Fruit fly (Drosophila melanogaster) whole organism, embryonic: ENCODE measurements around the gene Vm34Ca.

Experiments
- B-H1 ChIP-seq: fragments of 200-800 bp; sonication (Bioruptor generic); IDR thresholded peaks from 3 replicates; pipeline ENCODE4 v1.3.6; 2022; ENCODE audit warnings: missing biosample characterization, missing genetic modification characterization
- BtbVII ChIP-seq: fragments of 200-800 bp; sonication (Bioruptor generic); optimal IDR thresholded peaks from 3 replicates; lab custom pipeline; 2017; ENCODE audit warnings: missing biosample characterization, mild to moderate bottlenecking, missing genetic modification characterization
- CG10462 ChIP-seq: fragments of 200-800 bp; sonication (Bioruptor generic); optimal IDR thresholded peaks from 2 replicates; lab custom pipeline; 2016; ENCODE audit warnings: missing biosample characterization, missing genetic modification characterization
- CG10959 ChIP-seq: fragments of 200-800 bp; sonication (Bioruptor generic); IDR thresholded peaks from 2 replicates; pipeline ENCODE4 v1.3.6; 2022; ENCODE audit warnings: missing biosample characterization, missing genetic modification characterization
- CG11085 ChIP-seq: fragments of 200-800 bp; sonication (Bioruptor generic); IDR thresholded peaks from 2 replicates; pipeline ENCODE4 v1.3.6; 2022; ENCODE audit warnings: missing biosample characterization, missing genetic modification characterization
- CG14014 ChIP-seq: fragments of 200-800 bp; sonication (Bioruptor generic); IDR thresholded peaks from 2 replicates; pipeline ENCODE4 v1.3.6; 2022; ENCODE audit warnings: missing biosample characterization, missing genetic modification characterization
- CG17186 ChIP-seq: fragments of 200-800 bp; sonication (Bioruptor generic); optimal IDR thresholded peaks from 3 replicates; lab custom pipeline; 2017; ENCODE audit warnings: missing biosample characterization, missing genetic modification reagents, missing genetic modification characterization
- CG17328 ChIP-seq: fragments of 200-800 bp; sonication (Bioruptor generic); IDR thresholded peaks from 2 replicates; pipeline ENCODE4 v1.3.6; 2022; ENCODE audit warnings: missing biosample characterization, missing genetic modification characterization
- CG17568 ChIP-seq: fragments of 200-800 bp; sonication (Bioruptor generic); optimal IDR thresholded peaks from 2 replicates; lab custom pipeline; 2018; ENCODE audit warnings: missing biosample characterization, mild to moderate bottlenecking, missing genetic modification characterization, moderate library complexity
- CG17802 ChIP-seq: fragments of 200-800 bp; sonication (Bioruptor generic); optimal IDR thresholded peaks from 2 replicates; lab custom pipeline; 2018; ENCODE audit warnings: missing biosample characterization, mild to moderate bottlenecking, missing genetic modification characterization, moderate library complexity
- CG18011 ChIP-seq: fragments of 200-800 bp; sonication (Bioruptor generic); optimal IDR thresholded peaks from 2 replicates; lab custom pipeline; 2017; ENCODE audit warnings: missing biosample characterization, missing genetic modification characterization, mild to moderate bottlenecking, moderate library complexity, missing genotype
- CG2199 ChIP-seq: fragments of 200-800 bp; sonication (Bioruptor generic); IDR thresholded peaks from 3 replicates; pipeline ENCODE4 v1.3.6; 2022; ENCODE audit warnings: missing biosample characterization, missing genetic modification characterization
- CG3065 ChIP-seq: fragments of 200-800 bp; sonication (Bioruptor generic); optimal IDR thresholded peaks from 2 replicates; lab custom pipeline; 2016; ENCODE audit warnings: missing biosample characterization, missing genetic modification characterization
- CG6813 ChIP-seq: fragments of 200-800 bp; sonication (Bioruptor generic); optimal IDR thresholded peaks from 2 replicates; lab custom pipeline; 2017; ENCODE audit warnings: missing biosample characterization, missing genetic modification characterization, mild to moderate bottlenecking, moderate library complexity, missing genetic modification reagents
- CG6854 ChIP-seq: fragments of 200-800 bp; sonication (Bioruptor generic); optimal IDR thresholded peaks from 3 replicates; lab custom pipeline; 2017; ENCODE audit warnings: missing biosample characterization, mild to moderate bottlenecking, missing genetic modification characterization
- CG7271 ChIP-seq: fragments of 200-800 bp; sonication (Bioruptor generic); optimal IDR thresholded peaks from 2 replicates; lab custom pipeline; 2018; ENCODE audit warnings: missing biosample characterization, mild to moderate bottlenecking, missing genetic modification characterization, moderate library complexity
- CG7963 ChIP-seq: fragments of 200-800 bp; sonication (Bioruptor generic); IDR thresholded peaks from 3 replicates; pipeline ENCODE4 v1.3.6; 2022; ENCODE audit warnings: missing biosample characterization, missing genetic modification characterization; ENCODE audit not compliant: partially characterized antibody
- CG8281 ChIP-seq: fragments of 200-800 bp; sonication (Bioruptor generic); optimal IDR thresholded peaks from 2 replicates; lab custom pipeline; 2018; ENCODE audit warnings: missing biosample characterization, mild to moderate bottlenecking, missing genetic modification characterization, moderate library complexity
- CG8290 ChIP-seq, 3 experiments: fragments of 200-800 bp; sonication (Bioruptor generic); optimal IDR thresholded peaks; 2 replicates each; lab custom pipeline; 2016 to 2019; ENCODE audit warnings: missing biosample characterization in 3 of 3, missing genetic modification characterization in 3 of 3, mild to moderate bottlenecking in 2 of 3, moderate library complexity in 1 of 3
- Camta ChIP-seq: fragments of 200-800 bp; sonication (Bioruptor generic); optimal IDR thresholded peaks from 2 replicates; lab custom pipeline; 2016; ENCODE audit warnings: missing biosample characterization, missing genetic modification characterization
- Chrac-16 ChIP-seq: fragments of 200-800 bp; sonication (Bioruptor generic); optimal IDR thresholded peaks from 3 replicates; lab custom pipeline; 2016; ENCODE audit warnings: missing biosample characterization, missing genetic modification characterization
- Deaf1 ChIP-seq: fragments of 200-800 bp; optimal IDR thresholded peaks from 3 replicates; lab custom pipeline; 2019; ENCODE audit warnings: missing biosample characterization, mild to moderate bottlenecking, missing genetic modification characterization, moderate library complexity
- Dip3 ChIP-seq: fragments of 200-800 bp; sonication (Bioruptor generic); optimal IDR thresholded peaks from 3 replicates; lab custom pipeline; 2016; ENCODE audit warnings: missing biosample characterization, missing genetic modification characterization
- Ets97D ChIP-seq: fragments of 200-800 bp; sonication (Bioruptor generic); optimal IDR thresholded peaks from 3 replicates; lab custom pipeline; 2016; ENCODE audit warnings: missing biosample characterization, missing genetic modification characterization
- HLH3B ChIP-seq: fragments of 200-800 bp; sonication (Bioruptor generic); IDR thresholded peaks from 2 replicates; pipeline ENCODE4 v1.3.6; 2022; ENCODE audit warnings: missing biosample characterization, missing genetic modification characterization
- HLH54F ChIP-seq: fragments of 200-800 bp; sonication (Bioruptor generic); optimal IDR thresholded peaks from 3 replicates; lab custom pipeline; 2016; ENCODE audit warnings: missing biosample characterization, missing genetic modification characterization
- HmgD ChIP-seq: fragments of 200-800 bp; sonication (Bioruptor generic); optimal IDR thresholded peaks from 3 replicates; lab custom pipeline; 2016; ENCODE audit warnings: missing biosample characterization, missing genetic modification characterization
- NK7.1 ChIP-seq: fragments of 200-800 bp; sonication (Bioruptor generic); optimal IDR thresholded peaks from 3 replicates; lab custom pipeline; 2016; ENCODE audit warnings: missing biosample characterization, missing genetic modification characterization
- Opbp ChIP-seq: fragments of 200-800 bp; sonication (Bioruptor generic); IDR thresholded peaks from 3 replicates; pipeline ENCODE4 v1.3.6; 2022; ENCODE audit warnings: missing biosample characterization, missing genetic modification characterization; ENCODE audit not compliant: partially characterized antibody
- Poxn ChIP-seq: fragments of 200-800 bp; sonication (Bioruptor generic); IDR thresholded peaks from 2 replicates; pipeline ENCODE4 v1.3.6; 2022; ENCODE audit warnings: missing biosample characterization, missing genetic modification characterization
- ab ChIP-seq: fragments of 200-800 bp; sonication (Bioruptor generic); optimal IDR thresholded peaks from 2 replicates; lab custom pipeline; 2016; ENCODE audit warnings: missing biosample characterization, missing genetic modification characterization
- ac ChIP-seq: fragments of 200-800 bp; sonication (Bioruptor generic); optimal IDR thresholded peaks from 3 replicates; lab custom pipeline; 2017; ENCODE audit warnings: missing biosample characterization, mild to moderate bottlenecking, missing genetic modification characterization
- amos ChIP-seq: fragments of 200-800 bp; sonication (Bioruptor generic); IDR thresholded peaks from 2 replicates; pipeline ENCODE4 v1.3.6; 2022; ENCODE audit warnings: missing biosample characterization, missing genetic modification characterization; ENCODE audit not compliant: partially characterized antibody
- ato ChIP-seq: fragments of 200-800 bp; sonication (Bioruptor generic); IDR thresholded peaks from 2 replicates; pipeline ENCODE4 v1.3.6; 2022; ENCODE audit warnings: missing biosample characterization, missing genetic modification characterization; ENCODE audit not compliant: partially characterized antibody
- cad ChIP-seq: fragments of >200 bp; optimal IDR thresholded peaks from 2 replicates; lab custom pipeline; 2017; ENCODE audit warnings: missing biosample characterization, missing genetic modification characterization
- chif ChIP-seq, 2 experiments: fragments of 200-800 bp; sonication (Bioruptor generic); optimal IDR thresholded peaks; 3 replicates each; lab custom pipeline; 2016; ENCODE audit warnings: missing biosample characterization in 2 of 2, missing genetic modification characterization in 2 of 2
- fd3F ChIP-seq: fragments of 200-800 bp; sonication (Bioruptor generic); optimal IDR thresholded peaks from 2 replicates; lab custom pipeline; 2018; ENCODE audit warnings: missing biosample characterization, mild to moderate bottlenecking, missing genetic modification characterization, moderate library complexity
- grau ChIP-seq: fragments of 200-800 bp; optimal IDR thresholded peaks from 3 replicates; lab custom pipeline; 2019; ENCODE audit warnings: missing biosample characterization, mild to moderate bottlenecking, missing genetic modification characterization, moderate library complexity
- h ChIP-seq: fragments of >200 bp; optimal IDR thresholded peaks from 2 replicates; lab custom pipeline; 2017
- mirr ChIP-seq: fragments of 200-800 bp; sonication (Bioruptor generic); optimal IDR thresholded peaks from 3 replicates; lab custom pipeline; 2018; ENCODE audit warnings: missing biosample characterization, mild to moderate bottlenecking, missing genetic modification characterization
- pum ChIP-seq: fragments of 200-800 bp; sonication (Bioruptor generic); optimal IDR thresholded peaks from 2 replicates; lab custom pipeline; 2016; ENCODE audit warnings: missing biosample characterization, missing genetic modification characterization
- ro ChIP-seq: fragments of 200-800 bp; sonication (Bioruptor generic); IDR thresholded peaks from 2 replicates; pipeline ENCODE4 v1.3.6; 2022; ENCODE audit warnings: missing biosample characterization, missing genetic modification characterization
- sim ChIP-seq: fragments of 200-800 bp; sonication (Bioruptor generic); IDR thresholded peaks from 2 replicates; pipeline ENCODE4 v1.3.6; 2022; ENCODE audit warnings: missing biosample characterization, missing genetic modification characterization
- sr ChIP-seq: fragments of 200-800 bp; sonication (Bioruptor generic); IDR thresholded peaks from 3 replicates; pipeline ENCODE4 v1.3.6; 2022; ENCODE audit warnings: missing biosample characterization, missing genetic modification characterization
- stc ChIP-seq: fragments of 200-800 bp; sonication (Bioruptor generic); IDR thresholded peaks from 2 replicates; pipeline ENCODE4 v1.3.6; 2022; ENCODE audit warnings: missing biosample characterization, missing genetic modification characterization
- trem ChIP-seq: fragments of 200-800 bp; optimal IDR thresholded peaks from 3 replicates; lab custom pipeline; 2019; ENCODE audit warnings: missing biosample characterization, mild to moderate bottlenecking, missing genetic modification characterization, moderate library complexity
- trh ChIP-seq: fragments of 200-800 bp; sonication (Bioruptor generic); optimal IDR thresholded peaks from 2 replicates; lab custom pipeline; 2016; ENCODE audit warnings: missing biosample characterization, missing genetic modification characterization
- twi ChIP-seq: fragments of 200-800 bp; optimal IDR thresholded peaks from 2 replicates; lab custom pipeline; 2019; ENCODE audit warnings: missing biosample characterization, mild to moderate bottlenecking, missing genetic modification characterization, moderate library complexity
- vfl ChIP-seq: fragments of 200-800 bp; sonication (Bioruptor generic); optimal IDR thresholded peaks from 2 replicates; lab custom pipeline; 2016; ENCODE audit warnings: missing biosample characterization, missing genetic modification characterization

The Vm34Ca gene

DNA sequence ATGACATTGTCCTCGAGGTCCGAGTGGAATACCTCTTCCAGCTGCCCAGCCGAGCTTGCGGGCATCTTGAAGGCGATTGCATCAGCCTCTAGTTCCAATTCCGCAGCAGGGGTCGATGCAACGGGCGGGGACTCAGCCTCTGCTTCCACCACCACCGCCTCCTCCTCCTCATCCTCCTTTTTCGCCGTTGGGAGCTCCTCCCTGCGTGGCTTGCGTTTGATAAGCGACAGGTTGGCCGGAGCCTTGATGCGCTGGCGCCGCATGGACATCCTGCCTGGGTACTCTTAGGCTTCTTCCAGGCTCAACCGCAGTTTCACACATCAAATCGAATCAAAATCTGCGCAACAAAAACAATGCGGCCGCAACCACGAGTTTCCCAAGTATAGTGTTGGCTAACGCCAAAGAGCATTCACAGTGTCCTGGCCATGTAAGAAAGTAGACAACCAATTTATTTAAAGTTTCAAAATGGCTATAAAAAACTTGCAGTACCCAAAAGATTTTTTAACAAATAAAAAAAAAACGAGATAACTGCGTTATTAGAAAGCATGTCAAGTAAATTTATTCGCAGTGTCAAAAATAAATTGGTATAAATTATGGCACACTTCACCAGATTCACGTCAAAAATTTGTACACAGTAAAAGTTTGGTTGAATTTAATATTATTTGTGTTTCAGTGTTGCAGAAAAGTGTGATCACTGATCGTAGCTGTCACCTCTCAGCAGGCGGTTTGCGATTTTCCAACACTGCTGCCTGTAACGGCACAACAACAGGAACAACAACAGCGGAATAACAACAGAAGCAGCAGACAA is 37.8 kb downstream of the Vm34Ca start, which contains the start of the genes Bdp1 and CG6565 (continued):
- TF ChIP-seq CG7271 (tag; lab: Kevin White, UChicago) (peak; percentile 75), vfl (GFP tag; lab: Kevin White, UChicago) (peak; percentile 97), Camta (GFP tag; lab: Kevin White, UChicago) (peak; percentile 99), h (lab: Kevin White, UChicago) (no peak), sim (peak; percentile 78), CG6854 (peak; percentile 88), twi (tag; lab: Kevin White, UChicago) (peak; percentile 94), Deaf1 (tag; lab: Kevin White, UChicago) (peak; percentile 73), CG3065 (peak; percentile 96), BtbVII (peak; percentile 93), amos (GFP tag; lab: Robert Waterston, UW) (0 out of 2 replicates have a peak, but pooled peaks have one; percentile 10), CG8281 (peak; percentile 86), Dip3 (GFP tag; lab: Kevin White, UChicago) (peak; percentile 99), HmgD (GFP tag; lab: Kevin White, UChicago) (peak; percentile 97), pum (GFP tag; lab: Kevin White, UChicago) (peak; percentile 99), sr (GFP tag; lab: Robert Waterston, UW) (peak; percentile 67; the same call in 1 of the 3 replicates), CG14014 (GFP tag; lab: Robert Waterston, UW) (peak; percentile 95), CG2199 (GFP tag; lab: Robert Waterston, UW) (peak; percentile 73; the same call in 1 of the 3 replicates), CG10959 (GFP tag; lab: Robert Waterston, UW) (peak; percentile 90), CG17186 (GFP tag; lab: Kevin White, UChicago) (peak; percentile 86), ac (GFP tag; lab: Kevin White, UChicago) (peak; percentile 84), NK7.1 (GFP tag; lab: Kevin White, UChicago) (peak; percentile 95), Ets97D (peak; percentile 95), CG6813 (GFP tag; lab: Kevin White, UChicago) (peak; percentile 85), stc (GFP tag; lab: Robert Waterston, UW) (peak; percentile 83), Opbp (GFP tag; lab: Robert Waterston, UW) (no peak), B-H1 (GFP tag; lab: Robert Waterston, UW) (peak; percentile 94), HLH3B (GFP tag; lab: Robert Waterston, UW) (peak; percentile 92), trh (GFP tag; lab: Kevin White, UChicago) (peak; percentile 96), CG7963 (no peak), Chrac-16 (peak; percentile 98), CG18011 (GFP tag; lab: Kevin White, UChicago) (peak; percentile 89), grau (tag; lab: Kevin White, UChicago) (peak; percentile 95), Poxn (GFP tag; lab: Robert Waterston, UW) (peak; percentile 94), CG17802 (tag; lab: Kevin White, UChicago) (peak; percentile 87), CG8290 (GFP tag; optimal IDR thresholded peaks at IDR 0.05; lab: Kevin White, UChicago) (peak; percentile 100), CG8290 (tag; optimal IDR thresholded peaks at IDR 0.05; lab: Kevin White, UChicago) (peak; percentile 87 to 99), trem (tag; lab: Kevin White, UChicago) (peak; percentile 78), CG10462 (GFP tag; lab: Kevin White, UChicago) (peak; percentile 98), chif (GFP tag; optimal IDR thresholded peaks at IDR 0.05; lab: Kevin White, UChicago) (peak; percentile 98 to 99), ato (GFP tag; lab: Robert Waterston, UW) (no peak), ab (GFP tag; lab: Kevin White, UChicago) (peak; percentile 97), CG11085 (peak; percentile 93), ro (GFP tag; lab: Robert Waterston, UW) (peak; percentile 90), CG17568 (GFP tag; lab: Kevin White, UChicago) (no peak), mirr (peak; percentile 70), CG17328 (peak; percentile 90), cad (GFP tag; lab: Kevin White, UChicago) (no peak), fd3F (GFP tag; lab: Kevin White, UChicago) (peak; percentile 95), HLH54F (GFP tag; lab: Kevin White, UChicago) (peak; percentile 99)
